Worm (Caenorhabditis elegans): Measurements from ENCODE around the gene ZC477.3.

The ZC477.3 gene

DNA sequence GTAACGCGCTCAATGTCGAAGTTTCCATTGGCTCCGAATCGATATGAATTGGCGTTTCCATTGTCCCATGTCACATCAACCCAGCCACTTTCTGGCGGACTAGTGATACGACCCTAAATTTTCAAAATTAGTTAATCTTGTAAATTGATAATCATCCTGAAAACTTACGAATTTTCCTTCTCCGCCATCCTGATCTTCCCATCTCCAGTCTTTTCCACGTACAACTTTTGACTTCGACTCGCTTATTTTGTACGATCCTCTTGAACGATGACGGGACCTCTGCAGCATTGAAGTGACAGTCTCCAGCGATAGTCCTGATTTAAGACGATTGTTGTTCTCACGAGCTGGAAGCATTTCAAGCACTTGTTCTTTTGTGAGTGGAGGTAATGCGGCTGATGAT is 35.9 kb downstream of the ZC477.3 start:
- TF ChIP-seq ceh-28 (tag; optimal IDR thresholded peaks at IDR 0.05) (no peak), nhr-12 (tag; optimal IDR thresholded peaks at IDR 0.05) (no peak), lin-39 (tag; optimal IDR thresholded peaks at IDR 0.05) (no peak), egl-27 (tag; optimal IDR thresholded peaks at IDR 0.05) (no peak), ceh-9 (tag; optimal IDR thresholded peaks at IDR 0.05) (no peak), unc-39 (tag; optimal IDR thresholded peaks at IDR 0.05) (no peak), zag-1 (tag; optimal IDR thresholded peaks at IDR 0.05) (no peak), ama-1 (optimal IDR thresholded peaks at IDR 0.05) (no peak), ztf-11 (tag; optimal IDR thresholded peaks at IDR 0.05) (no peak)

DNA sequence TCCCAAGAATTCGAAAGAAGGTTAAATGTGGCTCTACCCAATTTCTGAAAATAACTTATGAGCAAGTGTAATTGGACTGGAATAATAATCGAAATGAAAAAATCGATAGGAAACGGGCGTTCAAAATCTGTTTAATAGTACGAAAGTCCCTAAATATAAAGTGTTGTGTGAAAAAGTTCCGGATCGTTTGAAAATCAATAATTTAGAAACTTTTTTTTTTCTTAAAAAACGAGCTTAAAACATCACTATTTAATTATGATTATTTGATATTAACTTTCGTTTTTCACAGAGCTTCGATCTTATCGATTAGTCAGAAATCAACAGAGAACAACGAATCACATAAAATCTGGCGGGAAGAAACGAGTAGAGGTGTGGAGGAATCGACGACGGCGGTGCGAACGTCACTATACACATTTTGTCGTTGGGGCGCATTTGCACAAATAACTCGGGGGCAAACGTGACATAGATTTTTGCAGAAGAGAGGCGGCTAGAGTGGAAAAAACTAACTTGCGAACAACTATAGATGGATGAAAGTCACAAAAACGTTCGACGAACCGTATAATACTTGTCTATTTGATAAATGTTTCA is 41.5 kb downstream of the ZC477.3 start, which contains the start of gene hecd-1:
TSS of gene hecd-1 (minus strand) at position 51 of the 588 bp plus-strand sequence.
- TF ChIP-seq lin-15B (tag; optimal IDR thresholded peaks at IDR 0.05) (peak; percentile 30), unc-39 (tag; optimal IDR thresholded peaks at IDR 0.05) (no peak), nhr-25 (tag; optimal IDR thresholded peaks at IDR 0.05) (peak; percentile 7)

DNA sequence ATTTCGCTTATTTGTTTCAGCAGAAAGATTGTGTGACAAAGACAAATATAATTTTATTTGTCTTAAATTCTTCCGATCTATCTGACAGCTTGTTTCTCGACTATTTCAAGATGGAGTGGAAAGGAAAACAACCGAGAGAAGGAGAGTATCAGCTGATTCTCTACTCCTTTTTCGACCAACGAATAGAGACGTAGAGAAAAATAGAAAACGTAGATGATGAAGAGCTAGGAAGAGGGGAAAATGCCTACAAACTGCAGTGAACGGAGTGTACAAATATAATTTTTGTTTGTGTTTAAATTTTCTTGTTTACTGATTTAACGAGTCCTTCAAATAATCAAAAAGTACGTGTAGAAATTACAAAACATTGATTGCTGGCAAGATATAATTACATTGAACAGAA is 44.4 kb downstream of the ZC477.3 start:
- TF ChIP-seq fkh-10 (GFP tag; optimal IDR thresholded peaks at IDR 0.05), result no peak
- no peak for TF ChIP-seq egl-27 (tag; optimal IDR thresholded peaks at IDR 0.05)
- peak; percentile 11 for TF ChIP-seq elt-2 (tag; optimal IDR thresholded peaks at IDR 0.05)
- TF ChIP-seq ztf-4 (tag; optimal IDR thresholded peaks at IDR 0.05), result no peak
- no peak for TF ChIP-seq nhr-25 (tag; optimal IDR thresholded peaks at IDR 0.05)
- no peak for TF ChIP-seq elt-3 (tag; optimal IDR thresholded peaks at IDR 0.05)
- no peak for TF ChIP-seq nhr-43 (tag; optimal IDR thresholded peaks at IDR 0.05; ENCODE audit: poor library complexity, severe bottlenecking)
- no peak for TF ChIP-seq nhr-12 (tag; optimal IDR thresholded peaks at IDR 0.05)
- TF ChIP-seq egl-5 (tag; optimal IDR thresholded peaks at IDR 0.05), result no peak
- no peak for TF ChIP-seq zag-1 (tag; optimal IDR thresholded peaks at IDR 0.05)
- TF ChIP-seq aly-2 (tag; optimal IDR thresholded peaks at IDR 0.05), result no peak
- TF ChIP-seq unc-39 (tag; optimal IDR thresholded peaks at IDR 0.05), result no peak
- TF ChIP-seq snpc-4 (tag; optimal IDR thresholded peaks at IDR 0.05), result peak; percentile 55
- no peak for TF ChIP-seq eor-1 (tag; optimal IDR thresholded peaks at IDR 0.05)
- no peak for TF ChIP-seq ZK546.5 (tag; optimal IDR thresholded peaks at IDR 0.05)
- peak; percentile 8 for TF ChIP-seq lin-15B (tag; optimal IDR thresholded peaks at IDR 0.05)
- TF ChIP-seq lsy-12 (tag; optimal IDR thresholded peaks at IDR 0.05), result no peak
- TF ChIP-seq nhr-67 (tag; optimal IDR thresholded peaks at IDR 0.05), result no peak
- TF ChIP-seq hmg-11 (tag; optimal IDR thresholded peaks at IDR 0.05), result peak; percentile 33
- peak; percentile 32 for TF ChIP-seq nfya-1 (tag; optimal IDR thresholded peaks at IDR 0.05; ENCODE audit: insufficient read depth)
- no peak for TF ChIP-seq fkh-2 (tag; optimal IDR thresholded peaks at IDR 0.05)
- no peak for TF ChIP-seq daf-12 (tag; optimal IDR thresholded peaks at IDR 0.05)
- TF ChIP-seq sea-2 (GFP tag; optimal IDR thresholded peaks at IDR 0.05), result no peak
- no peak for TF ChIP-seq pqm-1 (tag; optimal IDR thresholded peaks at IDR 0.05)
- no peak for TF ChIP-seq ama-1 (optimal IDR thresholded peaks at IDR 0.05)
- no peak for TF ChIP-seq nhr-11 (tag; optimal IDR thresholded peaks at IDR 0.05)
- TF ChIP-seq ceh-16 (tag; optimal IDR thresholded peaks at IDR 0.05), result no peak
- peak; percentile 90 for TF ChIP-seq pha-4 (tag; optimal IDR thresholded peaks at IDR 0.05)
- no peak for TF ChIP-seq R02D3.7 (tag; optimal IDR thresholded peaks at IDR 0.05)

DNA sequence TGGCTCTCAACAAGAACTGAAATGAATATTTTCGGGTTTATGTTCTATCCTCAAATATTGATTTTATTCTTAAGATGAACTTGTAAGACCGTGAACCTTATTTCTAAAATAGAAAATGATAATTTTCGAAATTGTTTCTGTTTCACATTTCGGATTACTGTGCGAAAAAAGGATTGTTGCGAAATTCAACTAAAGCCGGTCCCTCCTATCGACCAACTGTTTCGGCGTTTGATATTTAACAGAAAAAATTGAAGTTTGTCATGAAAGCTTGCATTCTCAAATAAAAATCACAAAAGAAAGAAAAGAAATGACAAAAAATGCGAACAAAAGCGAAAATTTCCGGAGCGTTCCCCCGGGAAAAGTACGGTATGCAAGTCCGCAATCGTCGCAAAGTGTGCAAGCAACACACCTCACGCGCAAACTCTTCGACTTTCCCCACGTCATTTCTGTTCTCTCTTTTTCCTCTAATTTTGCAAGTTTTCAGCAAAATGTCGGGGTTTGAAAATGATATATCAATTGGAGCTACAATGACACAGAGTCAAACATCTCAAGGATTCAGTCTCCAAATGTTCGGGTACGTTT is 45.8 kb downstream of the ZC477.3 start, which contains the start of gene C34D4.4:
TSS of gene C34D4.4 (plus strand) at position 342 of the 582 bp plus-strand sequence.
- no peak for TF ChIP-seq ceh-9 (tag; optimal IDR thresholded peaks at IDR 0.05)
- TF ChIP-seq eor-1 (tag; optimal IDR thresholded peaks at IDR 0.05), result no peak
- peak; percentile 28 for TF ChIP-seq snpc-4 (tag; optimal IDR thresholded peaks at IDR 0.05)
- TF ChIP-seq sea-2 (GFP tag; optimal IDR thresholded peaks at IDR 0.05), result no peak
- no peak for TF ChIP-seq mml-1 (tag; optimal IDR thresholded peaks at IDR 0.05)
- TF ChIP-seq lin-39 (tag; optimal IDR thresholded peaks at IDR 0.05), result peak; percentile 14
- no peak for TF ChIP-seq fkh-2 (tag; optimal IDR thresholded peaks at IDR 0.05)
- no peak for TF ChIP-seq unc-39 (tag; optimal IDR thresholded peaks at IDR 0.05)
- TF ChIP-seq fos-1 (tag; optimal IDR thresholded peaks at IDR 0.05), result no peak
- no peak for TF ChIP-seq nhr-77 (tag; optimal IDR thresholded peaks at IDR 0.05)
- TF ChIP-seq ztf-11 (tag; optimal IDR thresholded peaks at IDR 0.05), result no peak
- TF ChIP-seq pqm-1 (tag; optimal IDR thresholded peaks at IDR 0.05), result no peak
- TF ChIP-seq ama-1 (optimal IDR thresholded peaks at IDR 0.05), result peak; percentile 16
- no peak for TF ChIP-seq tbx-2 (tag; optimal IDR thresholded peaks at IDR 0.05)
- TF ChIP-seq egl-5 (tag; optimal IDR thresholded peaks at IDR 0.05), result no peak
- no peak for TF ChIP-seq daf-12 (tag; optimal IDR thresholded peaks at IDR 0.05)
- TF ChIP-seq elt-1 (tag; optimal IDR thresholded peaks at IDR 0.05), result no peak
- TF ChIP-seq lin-15B (tag; optimal IDR thresholded peaks at IDR 0.05), result peak; percentile 48
- TF ChIP-seq fkh-10 (GFP tag; optimal IDR thresholded peaks at IDR 0.05), result no peak
- TF ChIP-seq ceh-28 (tag; optimal IDR thresholded peaks at IDR 0.05), result no peak
- no peak for TF ChIP-seq unc-62 (GFP tag; optimal IDR thresholded peaks at IDR 0.05)
- peak; percentile 16 for TF ChIP-seq nhr-25 (tag; optimal IDR thresholded peaks at IDR 0.05)
- peak; percentile 23 for TF ChIP-seq hmg-11 (tag; optimal IDR thresholded peaks at IDR 0.05)
- no peak for TF ChIP-seq skn-1 (tag; optimal IDR thresholded peaks at IDR 0.05)
- TF ChIP-seq elt-2 (tag; optimal IDR thresholded peaks at IDR 0.05), result no peak
- TF ChIP-seq ZK546.5 (tag; optimal IDR thresholded peaks at IDR 0.05), result no peak
- TF ChIP-seq nfya-1 (tag; optimal IDR thresholded peaks at IDR 0.05; ENCODE audit: insufficient read depth), result peak; percentile 75
- TF ChIP-seq nhr-12 (tag; optimal IDR thresholded peaks at IDR 0.05), result no peak
- no peak for TF ChIP-seq nhr-11 (tag; optimal IDR thresholded peaks at IDR 0.05)
- TF ChIP-seq ceh-82 (tag; optimal IDR thresholded peaks at IDR 0.05), result no peak
